Worm (Caenorhabditis elegans) whole organism, young adult: Measurements from ENCODE around the gene ZK742.4.

Experiments used
- B0019.2 ChIP-seq: fragments of 200-800 bp; sonication (Bioruptor generic); conservative IDR thresholded peaks from 2 replicates; pipeline ENCODE4 v1.3.6; 2022; ENCODE audit warnings: missing genetic modification reagents, missing genetic modification characterization, missing compliant biosample characterization
- let-526 ChIP-seq: fragments of 200-800 bp; sonication (Bioruptor generic); IDR thresholded peaks from 2 replicates; pipeline ENCODE4 v1.3.6; 2022; ENCODE audit warnings: missing genetic modification reagents, missing genetic modification characterization, missing compliant biosample characterization
- nfya-1 ChIP-seq: sonication (generic microtip); optimal IDR thresholded peaks from 2 replicates; lab custom pipeline; 2017; ENCODE audit warnings: antibody characterized with exemption, missing compliant biosample characterization, missing genetic modification characterization, borderline replicate concordance; ENCODE audit not compliant: insufficient read depth
- nfyb-1 ChIP-seq: fragments of 200-800 bp; sonication (Bioruptor generic); IDR thresholded peaks from 2 replicates; pipeline ENCODE4 v1.3.6; 2022; ENCODE audit warnings: missing genetic modification reagents, missing genetic modification characterization, missing compliant biosample characterization
- unc-62 ChIP-seq: fragments of 150-350 bp; optimal IDR thresholded peaks from 2 replicates; lab custom pipeline; 2014; ENCODE audit warnings: missing biosample characterization, missing genetic modification reagents, missing genetic modification characterization

ce11 chrV:7819585-7819984 lies 8.0 kb upstream of the ZK742.4 start:
- TF ChIP-seq let-526: no peak
- TF ChIP-seq nfya-1 (tag; lab: Kevin White, UChicago): no peak
- no peak for TF ChIP-seq B0019.2
- no peak for TF ChIP-seq nfyb-1
- TF ChIP-seq unc-62 (GFP tag; lab: Kevin White, UChicago): no peak
